Fruit fly (Drosophila melanogaster): ENCODE data around the gene modSP.

modSP gene

dm6 chr3R:16646952-16647715 is 8.3 kb downstream of the modSP start, which contains the start of the genes CG10324 and CCT3 (continued):
- TF ChIP-seq pho (GFP tag; optimal IDR thresholded peaks at IDR 0.05): peak; percentile 50
- peak; percentile 16 for TF ChIP-seq psq (GFP tag; optimal IDR thresholded peaks at IDR 0.05)
- TF ChIP-seq Nf-YC (tag; optimal IDR thresholded peaks at IDR 0.05): peak; percentile 77
- peak; percentile 87 for TF ChIP-seq CG17361 (GFP tag; IDR thresholded peaks at IDR 0.05)
- TF ChIP-seq CG8388 (GFP tag; optimal IDR thresholded peaks at IDR 0.05): peak; percentile 55
- TF ChIP-seq CG13287 (GFP tag; IDR thresholded peaks at IDR 0.05; ENCODE audit: partially characterized antibody): peak; percentile 67
- no peak for TF ChIP-seq peb (GFP tag; IDR thresholded peaks at IDR 0.05)
- TF ChIP-seq esg (GFP tag; conservative IDR thresholded peaks at IDR 0.05): peak; percentile 57
- TF ChIP-seq tll (GFP tag; optimal IDR thresholded peaks at IDR 0.05): no peak
- TF ChIP-seq CHES-1-like (GFP tag; optimal IDR thresholded peaks at IDR 0.05): no peak
- 0 out of 2 replicates have a peak, but pooled peaks have one; percentile 38 for TF ChIP-seq stc (GFP tag; IDR thresholded peaks at IDR 0.05)
- no peak for TF ChIP-seq Poxn (GFP tag; IDR thresholded peaks at IDR 0.05)
- TF ChIP-seq CG9437 (GFP tag; optimal IDR thresholded peaks at IDR 0.05): peak; percentile 47
- TF ChIP-seq CG4854 (GFP tag; optimal IDR thresholded peaks at IDR 0.05): peak; percentile 43
- peak; percentile 73 for TF ChIP-seq B-H2 (GFP tag; optimal IDR thresholded peaks at IDR 0.05)
- TF ChIP-seq ken (GFP tag; IDR thresholded peaks at IDR 0.05): peak; percentile 74; the same call in 2 of the 3 replicates
- TF ChIP-seq gcm2 (GFP tag; optimal IDR thresholded peaks at IDR 0.05): peak; percentile 4
- peak; percentile 34 for TF ChIP-seq stwl (tag; optimal IDR thresholded peaks at IDR 0.05)
- TF ChIP-seq CG17612 (GFP tag; IDR thresholded peaks at IDR 0.05): no peak
- TF ChIP-seq kah (GFP tag; optimal IDR thresholded peaks at IDR 0.05): peak; percentile 26
- peak; percentile 71 for TF ChIP-seq Sry-δ (GFP tag; optimal IDR thresholded peaks at IDR 0.05)
- TF ChIP-seq fd3F (GFP tag; optimal IDR thresholded peaks at IDR 0.05): peak; percentile 55
- peak; percentile 53; the same call in 1 of the 2 replicates for TF ChIP-seq chm (GFP tag; IDR thresholded peaks at IDR 0.05)
- TF ChIP-seq chinmo (GFP tag; IDR thresholded peaks at IDR 0.05; ENCODE audit: partially characterized antibody): 0 out of 4 replicates have a peak, but pooled peaks have one; percentile 29
- peak; percentile 23 for TF ChIP-seq Dip3 (GFP tag; optimal IDR thresholded peaks at IDR 0.05)
- TF ChIP-seq al (GFP tag; IDR thresholded peaks at IDR 0.05): peak; percentile 54
- peak; percentile 42 for TF ChIP-seq CG15601 (tag; optimal IDR thresholded peaks at IDR 0.05)
- TF ChIP-seq CG2116 (GFP tag; optimal IDR thresholded peaks at IDR 0.05): peak; percentile 70
- peak; percentile 61 for TF ChIP-seq CG4328 (GFP tag; optimal IDR thresholded peaks at IDR 0.05)
- TF ChIP-seq CG11398 (GFP tag; optimal IDR thresholded peaks at IDR 0.05): no peak
- no peak for TF ChIP-seq gro (GFP tag; optimal IDR thresholded peaks at IDR 0.05)
- TF ChIP-seq zen2 (GFP tag; IDR thresholded peaks at IDR 0.05; ENCODE audit: partially characterized antibody): peak; percentile 49; the same call in 1 of the 3 replicates
- TF ChIP-seq unpg (GFP tag; optimal IDR thresholded peaks at IDR 0.05): peak; percentile 76
- TF ChIP-seq Taf1 (GFP tag; IDR thresholded peaks at IDR 0.05): no peak
- TF ChIP-seq CG9609 (GFP tag; optimal IDR thresholded peaks at IDR 0.05): peak; percentile 44
- TF ChIP-seq Pdp1 (GFP tag; optimal IDR thresholded peaks at IDR 0.05): peak; percentile 36 to 64
- TF ChIP-seq lola (GFP tag; optimal IDR thresholded peaks at IDR 0.05): peak in 2 of 3 experiments; percentile 74 to 89
- no peak for TF ChIP-seq odd (GFP tag; optimal IDR thresholded peaks at IDR 0.05)
- no peak for TF ChIP-seq CG11085 (GFP tag; IDR thresholded peaks at IDR 0.05)
- peak; percentile 45 for TF ChIP-seq pnt (GFP tag; optimal IDR thresholded peaks at IDR 0.05)
- no peak for TF ChIP-seq HmgD (GFP tag; optimal IDR thresholded peaks at IDR 0.05)
- peak; percentile 71 for TF ChIP-seq CG10209 (GFP tag; optimal IDR thresholded peaks at IDR 0.05)
- no peak for TF ChIP-seq Dad (GFP tag; optimal IDR thresholded peaks at IDR 0.05)
- no peak for TF ChIP-seq Elba2 (GFP tag; optimal IDR thresholded peaks at IDR 0.05)
- no peak for TF ChIP-seq Eip74EF (GFP tag; optimal IDR thresholded peaks at IDR 0.05)
- TF ChIP-seq CG9727 (GFP tag; optimal IDR thresholded peaks at IDR 0.05): peak; percentile 63
- TF ChIP-seq grau (tag; optimal IDR thresholded peaks at IDR 0.05): peak; percentile 78
- peak; percentile 4 for TF ChIP-seq Oli (tag; optimal IDR thresholded peaks at IDR 0.05)
